Worm (Caenorhabditis elegans) whole organism, L4/young adult: ENCODE measurements around the gene F48E8.4.

ENCODE experiments used
- W03F9.2 ChIP-seq: fragments of 150-350 bp; optimal IDR thresholded peaks from 2 replicates; lab custom pipeline; 2014; ENCODE audit warnings: missing biosample characterization, missing genetic modification characterization
- dao-5 ChIP-seq: sonication (generic microtip); optimal IDR thresholded peaks from 2 replicates; lab custom pipeline; 2016; ENCODE audit warnings: missing genotype, missing genetic modification characterization, moderate library complexity, missing compliant biosample characterization
- him-1 ChIP-seq: sonication (generic microtip); optimal IDR thresholded peaks from 2 replicates; lab custom pipeline; 2016; ENCODE audit warnings: missing genotype, missing genetic modification reagents, missing genetic modification characterization, missing compliant biosample characterization

ce11 chrIII:5438064-5438463, 15.3 kb upstream of the F48E8.4 start:
- TF ChIP-seq dao-5 (tag; lab: Kevin White, UChicago), result no peak
- TF ChIP-seq him-1 (tag; lab: Kevin White, UChicago), result no peak
- no peak for TF ChIP-seq W03F9.2 (tag; lab: Kevin White, UChicago)
